Worm (Caenorhabditis elegans) whole organism, early embryonic: Measurements from ENCODE around the gene EEED8.12.

ENCODE experiments used
- B0310.2 ChIP-seq: sonication (generic microtip); optimal IDR thresholded peaks from 2 replicates; lab custom pipeline; 2016; ENCODE audit warnings: mild to moderate bottlenecking, missing genetic modification characterization, missing compliant biosample characterization
- F13C5.2 ChIP-seq: sonication (generic microtip); optimal IDR thresholded peaks from 2 replicates; lab custom pipeline; 2017; ENCODE audit warnings: mild to moderate bottlenecking, missing genetic modification characterization, inconsistent platforms, missing compliant biosample characterization
- aly-1 ChIP-seq: sonication (generic microtip); optimal IDR thresholded peaks from 2 replicates; lab custom pipeline; 2016; ENCODE audit warnings: missing genetic modification characterization, missing compliant biosample characterization
- ama-1 ChIP-seq: fragments of 150-350 bp; optimal IDR thresholded peaks from 2 replicates; lab custom pipeline; 2014
- ceh-13 ChIP-seq: fragments of 200-800 bp; sonication (Bioruptor generic); optimal IDR thresholded peaks from 2 replicates; lab custom pipeline; 2018; ENCODE audit warnings: mild to moderate bottlenecking, missing genetic modification characterization, missing compliant biosample characterization
- ceh-36 ChIP-seq: sonication (generic microtip); optimal IDR thresholded peaks from 2 replicates; lab custom pipeline; 2016; ENCODE audit warnings: missing genetic modification characterization, inconsistent platforms, missing compliant biosample characterization
- ets-7 ChIP-seq: sonication (generic microtip); optimal IDR thresholded peaks from 2 replicates; lab custom pipeline; 2016; ENCODE audit warnings: missing genotype, missing genetic modification characterization, missing compliant biosample characterization
- flt-1 ChIP-seq: fragments of 200-800 bp; sonication (Bioruptor generic); IDR thresholded peaks from 2 replicates; pipeline ENCODE4 v1.3.6; 2022; ENCODE audit warnings: missing genetic modification characterization, missing compliant biosample characterization
- hmbx-1 ChIP-seq: sonication (generic microtip); optimal IDR thresholded peaks from 2 replicates; lab custom pipeline; 2016; ENCODE audit warnings: mild to moderate bottlenecking, missing genetic modification characterization, missing compliant biosample characterization
- hmg-4 ChIP-seq: fragments of 200-800 bp; sonication (Bioruptor generic); optimal IDR thresholded peaks from 2 replicates; lab custom pipeline; 2018; ENCODE audit warnings: mild to moderate bottlenecking, missing genetic modification characterization, missing compliant biosample characterization
- hnd-1 ChIP-seq: sonication (generic microtip); optimal IDR thresholded peaks from 2 replicates; lab custom pipeline; 2016; ENCODE audit warnings: missing genetic modification characterization, missing compliant biosample characterization
- pes-1 ChIP-seq: fragments of 200-800 bp; sonication (Bioruptor generic); IDR thresholded peaks from 2 replicates; pipeline ENCODE4 v1.3.6; 2022; ENCODE audit warnings: missing genetic modification reagents, missing genetic modification characterization, missing compliant biosample characterization
- scrt-1 ChIP-seq: fragments of 200-800 bp; sonication (Bioruptor generic); IDR thresholded peaks from 2 replicates; pipeline ENCODE4 v1.3.6; 2022; ENCODE audit warnings: missing genetic modification characterization, missing compliant biosample characterization
- sea-1 ChIP-seq: fragments of 200-800 bp; sonication (Bioruptor generic); conservative IDR thresholded peaks from 2 replicates; pipeline ENCODE4 v1.3.6; 2022; ENCODE audit warnings: missing genetic modification characterization, missing compliant biosample characterization
- tbx-11 ChIP-seq: fragments of 200-800 bp; sonication (Bioruptor generic); IDR thresholded peaks from 2 replicates; pipeline ENCODE4 v1.3.6; 2022; ENCODE audit warnings: missing genetic modification characterization, missing compliant biosample characterization
- tbx-37 ChIP-seq: fragments of 200-800 bp; sonication (Bioruptor generic); conservative IDR thresholded peaks from 2 replicates; pipeline ENCODE4 v1.3.6; 2022; ENCODE audit warnings: missing genetic modification reagents, missing genetic modification characterization, missing compliant biosample characterization
- tra-4 ChIP-seq: sonication (generic microtip); optimal IDR thresholded peaks from 2 replicates; lab custom pipeline; 2017; ENCODE audit warnings: missing genetic modification characterization, missing compliant biosample characterization

EEED8.12 gene

ce11 chrII:5446506-5446905 lies 37.7 kb upstream of the EEED8.12 start, which contains the start of gene nmr-1:
nmr-1 (minus strand) TSS chrII:5446606.
- TF ChIP-seq ets-7 (tag; lab: Kevin White, UChicago) (no peak), ceh-13 (GFP tag; lab: Kevin White, UChicago) (no peak), tbx-37 (GFP tag; lab: Robert Waterston, UW) (no peak), ceh-36 (no peak), sea-1 (GFP tag; lab: Robert Waterston, UW) (no peak), hmbx-1 (tag; lab: Kevin White, UChicago) (no peak), tra-4 (no peak), flt-1 (no peak), scrt-1 (GFP tag; lab: Robert Waterston, UW) (no peak), ama-1 (no peak), hmg-4 (no peak), hnd-1 (tag; lab: Kevin White, UChicago) (no peak), tbx-11 (GFP tag; lab: Robert Waterston, UW) (no peak), B0310.2 (tag; lab: Kevin White, UChicago) (no peak), aly-1 (no peak), pes-1 (no peak)

ce11 chrII:5437586-5437985 lies 28.8 kb upstream of the EEED8.12 start, which contains the start of gene F07F6.1:
F07F6.1 (plus strand) TSS chrII:5437886.
- TF ChIP-seq B0310.2 (tag; lab: Kevin White, UChicago) (no peak), tra-4 (no peak), flt-1 (no peak), hnd-1 (tag; lab: Kevin White, UChicago) (no peak), aly-1 (no peak), hmbx-1 (tag; lab: Kevin White, UChicago) (no peak)

DNA sequence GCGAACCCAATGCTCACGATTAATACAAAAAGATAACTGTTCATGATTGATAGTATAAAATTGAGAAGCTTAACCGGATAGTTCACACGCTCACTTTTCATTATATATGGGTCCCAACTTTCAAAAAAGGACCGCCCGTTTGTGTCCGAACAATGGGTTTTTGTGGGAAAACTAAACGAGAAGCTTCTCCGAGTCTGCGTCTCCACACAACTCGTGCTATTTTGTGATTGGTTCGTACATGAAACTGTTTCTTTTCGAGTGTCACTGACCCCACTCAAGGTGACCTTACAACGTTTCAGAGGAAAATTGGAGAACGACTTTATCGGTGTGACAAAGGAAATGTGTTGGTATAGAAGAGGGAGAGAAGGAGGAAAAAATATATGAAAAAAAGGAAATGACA lies 28.0 kb upstream of the EEED8.12 start, which contains the start of gene dct-5:
Gene dct-5, minus strand, starts transcription at position 101 of the 400 bp plus-strand sequence.
- TF ChIP-seq hnd-1 (tag; lab: Kevin White, UChicago) (no peak), tra-4 (no peak), ceh-36 (no peak), flt-1 (no peak), aly-1 (no peak), scrt-1 (GFP tag; lab: Robert Waterston, UW) (no peak), sea-1 (GFP tag; lab: Robert Waterston, UW) (no peak), ceh-13 (GFP tag; lab: Kevin White, UChicago) (no peak), F13C5.2 (tag; lab: Kevin White, UChicago) (no peak), hmg-4 (no peak), pes-1 (no peak)

DNA sequence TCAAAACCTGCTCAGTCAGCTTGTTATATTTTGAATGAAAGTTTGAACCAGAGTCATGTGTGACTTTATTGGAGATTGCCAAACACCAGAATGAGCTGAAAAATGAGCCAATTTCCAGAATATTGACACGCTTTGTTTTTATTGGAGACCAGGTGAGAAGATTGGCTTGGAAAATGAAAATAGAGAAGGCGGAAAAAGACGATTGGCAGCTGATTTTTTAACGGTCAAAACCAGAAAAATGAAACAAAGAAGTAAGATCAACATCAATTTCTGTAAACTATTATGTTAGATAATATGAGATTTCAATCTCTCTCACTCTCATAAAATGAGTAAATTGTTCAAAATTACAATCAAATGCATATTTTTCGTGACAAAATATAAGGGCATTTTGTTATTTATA lies 24.2 kb upstream of the EEED8.12 start, which contains the start of gene srx-114:
Gene srx-114, minus strand, starts transcription at position 101 of the 400 bp plus-strand sequence.
- no peak for TF ChIP-seq B0310.2 (tag; lab: Kevin White, UChicago)
- TF ChIP-seq ceh-36: no peak
- TF ChIP-seq ets-7 (tag; lab: Kevin White, UChicago): no peak
- TF ChIP-seq scrt-1 (GFP tag; lab: Robert Waterston, UW): no peak
- no peak for TF ChIP-seq ceh-13 (GFP tag; lab: Kevin White, UChicago)
- no peak for TF ChIP-seq F13C5.2 (tag; lab: Kevin White, UChicago)
- no peak for TF ChIP-seq tra-4
- TF ChIP-seq aly-1: no peak
- TF ChIP-seq hnd-1 (tag; lab: Kevin White, UChicago): no peak

- TF ChIP-seq ceh-36: no peak
- TF ChIP-seq F13C5.2 (tag; lab: Kevin White, UChicago): peak; percentile 9
Observed at ce11 chrII:5429522-5430257, 20.9 kb upstream of the EEED8.12 start, which contains the start of the genes F07F6.4 and F07F6.2. F07F6.4 (minus strand) TSS chrII:5429572. F07F6.2 (plus strand) TSS chrII:5430207.

ce11 chrII:5426470-5426869 lies 17.6 kb upstream of the EEED8.12 start:
- no peak for TF ChIP-seq F13C5.2 (tag; lab: Kevin White, UChicago)
- no peak for TF ChIP-seq ama-1
- no peak for TF ChIP-seq tra-4
- TF ChIP-seq scrt-1 (GFP tag; lab: Robert Waterston, UW): no peak
- TF ChIP-seq B0310.2 (tag; lab: Kevin White, UChicago): no peak
- no peak for TF ChIP-seq flt-1
- no peak for TF ChIP-seq pes-1
- no peak for TF ChIP-seq tbx-37 (GFP tag; lab: Robert Waterston, UW)
- TF ChIP-seq aly-1: no peak

ce11 chrII:5426054-5426453 lies 17.2 kb upstream of the EEED8.12 start:
- TF ChIP-seq hmg-4 (peak; percentile 36), F13C5.2 (tag; lab: Kevin White, UChicago) (no peak)

ce11 chrII:5425633-5426032 lies 16.8 kb upstream of the EEED8.12 start, which contains the start of gene F07F6.8:
F07F6.8 (minus strand) TSS chrII:5425733.
- TF ChIP-seq ceh-36 (no peak), tra-4 (no peak), sea-1 (GFP tag; lab: Robert Waterston, UW) (no peak), tbx-11 (GFP tag; lab: Robert Waterston, UW) (no peak), flt-1 (no peak), hnd-1 (tag; lab: Kevin White, UChicago) (no peak), scrt-1 (GFP tag; lab: Robert Waterston, UW) (no peak), hmg-4 (no peak), ets-7 (tag; lab: Kevin White, UChicago) (no peak), ama-1 (no peak), hmbx-1 (tag; lab: Kevin White, UChicago) (no peak), F13C5.2 (tag; lab: Kevin White, UChicago) (no peak), tbx-37 (GFP tag; lab: Robert Waterston, UW) (no peak), B0310.2 (tag; lab: Kevin White, UChicago) (no peak), ceh-13 (GFP tag; lab: Kevin White, UChicago) (no peak), pes-1 (no peak), aly-1 (no peak)
